Worm (Caenorhabditis elegans) whole organism, mixed stage, embryonic: ENCODE results near the gene ptp-3.

ENCODE experiments used
- M03D4.4 ChIP-seq: sonication (generic microtip); optimal IDR thresholded peaks from 2 replicates; lab custom pipeline; 2017; ENCODE audit warnings: mild to moderate bottlenecking, missing genetic modification characterization, missing compliant biosample characterization
- bed-3 ChIP-seq: fragments of 200-800 bp; sonication (Bioruptor generic); optimal IDR thresholded peaks from 3 replicates; lab custom pipeline; 2018; ENCODE audit warnings: mild to moderate bottlenecking, missing genetic modification characterization, moderate library complexity, missing compliant biosample characterization
- blmp-1 ChIP-seq: fragments of 150-350 bp; optimal IDR thresholded peaks from 2 replicates; lab custom pipeline; 2014; ENCODE audit warnings: missing biosample characterization, missing genetic modification characterization
- ceh-39 ChIP-seq: fragments of 150-350 bp; optimal IDR thresholded peaks from 2 replicates; lab custom pipeline; 2014; ENCODE audit warnings: missing biosample characterization, missing genetic modification characterization
- ceh-43 ChIP-seq: fragments of 200-800 bp; sonication (Bioruptor generic); optimal IDR thresholded peaks from 2 replicates; lab custom pipeline; 2018; ENCODE audit warnings: mild to moderate bottlenecking, missing genetic modification characterization, moderate library complexity, missing compliant biosample characterization
- ceh-83 ChIP-seq: fragments of 200-800 bp; sonication (Bioruptor generic); optimal IDR thresholded peaks from 2 replicates; lab custom pipeline; 2018; ENCODE audit warnings: mild to moderate bottlenecking, missing genetic modification characterization, missing compliant biosample characterization
- ces-1 ChIP-seq: fragments of 150-350 bp; optimal IDR thresholded peaks from 2 replicates; lab custom pipeline; 2014; ENCODE audit warnings: missing biosample characterization, missing genetic modification reagents, missing genetic modification characterization
- cnd-1 ChIP-seq: fragments of 200-800 bp; sonication (Bioruptor generic); optimal IDR thresholded peaks from 2 replicates; lab custom pipeline; 2018; ENCODE audit warnings: mild to moderate bottlenecking, missing genetic modification characterization, missing compliant biosample characterization
- drap-1 ChIP-seq: fragments of 200-800 bp; sonication (Bioruptor generic); optimal IDR thresholded peaks from 3 replicates; lab custom pipeline; 2018; ENCODE audit warnings: mild to moderate bottlenecking, missing genetic modification characterization, missing compliant biosample characterization
- elt-1 ChIP-seq: sonication (generic microtip); optimal IDR thresholded peaks from 2 replicates; lab custom pipeline; 2017; ENCODE audit warnings: missing genetic modification characterization, mild to moderate bottlenecking, missing compliant biosample characterization, antibody characterized with exemption, moderate library complexity, borderline replicate concordance; ENCODE audit not compliant: insufficient read depth
- elt-3 ChIP-seq: fragments of 150-350 bp; optimal IDR thresholded peaks from 2 replicates; lab custom pipeline; 2014; ENCODE audit warnings: missing biosample characterization, missing genetic modification characterization
- flh-1 ChIP-seq: fragments of 200-800 bp; sonication (Bioruptor generic); optimal IDR thresholded peaks from 2 replicates; lab custom pipeline; 2018; ENCODE audit warnings: mild to moderate bottlenecking, missing genetic modification characterization, moderate library complexity, missing compliant biosample characterization
- ham-2 ChIP-seq: fragments of 200-800 bp; sonication (Bioruptor generic); optimal IDR thresholded peaks from 2 replicates; lab custom pipeline; 2018; ENCODE audit warnings: mild to moderate bottlenecking, missing genetic modification characterization, missing compliant biosample characterization
- hlh-1 ChIP-seq: fragments of 150-350 bp; optimal IDR thresholded peaks from 2 replicates; lab custom pipeline; 2014; ENCODE audit warnings: missing biosample characterization, missing genetic modification reagents, missing genetic modification characterization
- lin-13 ChIP-seq: fragments of 150-350 bp; optimal IDR thresholded peaks from 2 replicates; lab custom pipeline; 2014; ENCODE audit warnings: missing biosample characterization, missing genetic modification characterization
- lin-32 ChIP-seq: fragments of 200-800 bp; sonication (Bioruptor generic); optimal IDR thresholded peaks from 2 replicates; lab custom pipeline; 2018; ENCODE audit warnings: mild to moderate bottlenecking, missing genetic modification characterization, missing compliant biosample characterization
- lsy-2 ChIP-seq: fragments of 150-350 bp; optimal IDR thresholded peaks from 2 replicates; lab custom pipeline; 2014; ENCODE audit warnings: missing biosample characterization, missing genetic modification characterization
- mep-1 ChIP-seq: fragments of 150-350 bp; optimal IDR thresholded peaks from 2 replicates; lab custom pipeline; 2017; ENCODE audit warnings: missing biosample characterization, missing genetic modification reagents, missing genetic modification characterization, inconsistent platforms
- mls-2 ChIP-seq: sonication (generic microtip); optimal IDR thresholded peaks from 2 replicates; lab custom pipeline; 2016; ENCODE audit warnings: mild to moderate bottlenecking, missing genetic modification characterization, moderate library complexity, missing compliant biosample characterization
- nhr-2 ChIP-seq: fragments of 150-350 bp; optimal IDR thresholded peaks from 2 replicates; lab custom pipeline; 2014; ENCODE audit warnings: missing biosample characterization, missing genetic modification characterization
- nhr-237 ChIP-seq: fragments of 150-350 bp; optimal IDR thresholded peaks from 2 replicates; lab custom pipeline; 2014; ENCODE audit warnings: missing biosample characterization, missing genetic modification characterization
- nhr-28 ChIP-seq: fragments of 150-350 bp; optimal IDR thresholded peaks from 2 replicates; lab custom pipeline; 2014; ENCODE audit warnings: missing biosample characterization, missing genetic modification characterization
- nhr-76 ChIP-seq: sonication (generic microtip); optimal IDR thresholded peaks from 2 replicates; lab custom pipeline; 2017; ENCODE audit warnings: missing biosample characterization, missing genetic modification characterization
- pha-4 ChIP-seq: fragments of 150-350 bp; optimal IDR thresholded peaks from 2 replicates; lab custom pipeline; 2018; ENCODE audit warnings: missing biosample characterization, missing genetic modification reagents, missing genetic modification characterization
- sem-2 ChIP-seq: fragments of 200-800 bp; sonication (Bioruptor generic); optimal IDR thresholded peaks from 2 replicates; lab custom pipeline; 2018; ENCODE audit warnings: mild to moderate bottlenecking, missing genetic modification characterization, missing compliant biosample characterization
- snpc-4 ChIP-seq: fragments of 150-350 bp; optimal IDR thresholded peaks from 2 replicates; lab custom pipeline; 2014; ENCODE audit warnings: missing biosample characterization, missing genetic modification characterization
- tbx-8 ChIP-seq: fragments of 200-800 bp; sonication (Bioruptor generic); optimal IDR thresholded peaks from 2 replicates; lab custom pipeline; 2018; ENCODE audit warnings: mild to moderate bottlenecking, missing genetic modification characterization, moderate library complexity, missing compliant biosample characterization
- unc-120 ChIP-seq: sonication (generic microtip); optimal IDR thresholded peaks from 2 replicates; lab custom pipeline; 2017; ENCODE audit warnings: missing genetic modification characterization, missing compliant biosample characterization; ENCODE audit not compliant: poor library complexity, severe bottlenecking
- unc-39 ChIP-seq: fragments of 150-350 bp; optimal IDR thresholded peaks from 2 replicates; lab custom pipeline; 2014; ENCODE audit warnings: missing biosample characterization, missing genetic modification characterization
- zip-8 ChIP-seq: fragments of 150-350 bp; optimal IDR thresholded peaks from 2 replicates; lab custom pipeline; 2014; ENCODE audit warnings: missing biosample characterization, missing genetic modification characterization
- ztf-11 ChIP-seq: fragments of 150-350 bp; optimal IDR thresholded peaks from 2 replicates; lab custom pipeline; 2014; ENCODE audit warnings: missing biosample characterization, missing genetic modification characterization

The ptp-3 gene

DNA sequence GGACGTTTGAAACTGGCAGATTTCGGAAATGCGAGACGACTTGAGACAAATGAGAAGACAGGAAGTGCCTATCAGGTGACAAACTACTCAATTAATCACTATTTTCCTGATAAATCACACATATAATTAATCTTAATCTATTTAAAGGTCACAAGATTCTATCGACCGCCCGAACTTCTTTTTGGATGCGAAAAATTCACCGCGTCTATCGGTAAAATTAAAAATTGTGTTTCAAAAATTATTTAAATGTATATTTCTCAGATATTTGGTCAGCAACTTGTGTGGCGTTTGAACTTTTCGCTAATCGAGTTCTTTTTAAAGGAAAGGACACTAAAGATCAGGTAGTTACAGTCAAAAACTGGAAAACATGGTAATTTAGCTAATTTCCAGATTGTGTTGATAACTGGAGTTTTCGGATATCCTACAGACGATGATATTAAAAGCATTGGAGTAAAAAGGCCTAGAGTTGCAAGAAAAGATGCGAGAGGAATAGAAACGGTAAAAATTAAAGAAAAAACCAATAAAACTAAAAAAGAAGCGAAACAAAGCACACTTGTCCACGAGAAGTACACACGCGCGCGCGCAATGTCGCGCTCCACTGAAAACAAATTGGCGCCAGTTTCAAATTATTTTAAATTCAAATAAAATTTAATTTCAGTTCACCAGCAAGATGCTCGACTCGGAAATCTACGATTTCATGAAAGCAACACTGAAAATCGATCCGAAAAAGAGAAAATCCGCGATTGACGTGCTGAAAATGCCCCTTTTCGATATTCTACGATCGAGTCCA is 26.9 kb upstream of the ptp-3 start:
- no peak for TF ChIP-seq mep-1 (tag; lab: Kevin White, UChicago)
- TF ChIP-seq snpc-4 (tag; lab: Kevin White, UChicago), result no peak
- no peak for TF ChIP-seq elt-3 (tag; lab: Kevin White, UChicago)
- TF ChIP-seq lin-32 (GFP tag; lab: Kevin White, UChicago), result no peak
- TF ChIP-seq mls-2 (tag; lab: Kevin White, UChicago), result no peak
- no peak for TF ChIP-seq ztf-11 (tag; lab: Kevin White, UChicago)
- TF ChIP-seq unc-39 (tag; lab: Kevin White, UChicago), result no peak
- TF ChIP-seq nhr-2, result no peak
- no peak for TF ChIP-seq nhr-237 (tag; lab: Kevin White, UChicago)
- TF ChIP-seq ceh-83 (GFP tag; lab: Kevin White, UChicago), result no peak
- no peak for TF ChIP-seq cnd-1 (tag; lab: Kevin White, UChicago)
- TF ChIP-seq tbx-8 (GFP tag; lab: Kevin White, UChicago), result no peak
- TF ChIP-seq M03D4.4 (tag; lab: Kevin White, UChicago), result no peak

DNA sequence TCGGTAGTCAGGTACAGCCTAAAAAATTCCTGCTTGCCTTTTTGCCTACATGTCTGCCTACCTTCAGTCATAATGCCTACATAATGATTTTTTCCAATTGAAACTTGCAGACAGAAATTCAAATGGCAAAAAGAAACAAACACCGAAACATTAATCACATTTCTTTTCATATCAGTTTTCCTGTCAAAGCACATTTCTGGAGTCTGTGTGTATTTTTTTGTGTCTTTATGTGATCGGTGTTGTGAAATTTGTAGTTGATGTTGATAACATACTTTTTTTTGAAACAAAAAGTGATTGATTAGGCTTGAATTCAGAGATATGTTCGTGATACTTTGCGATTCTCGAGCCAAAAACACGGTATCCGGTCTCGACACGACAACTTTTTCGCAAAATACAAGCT is 26.0 kb upstream of the ptp-3 start:
- no peak for TF ChIP-seq ztf-11 (tag; lab: Kevin White, UChicago)
- no peak for TF ChIP-seq ceh-43 (GFP tag; lab: Kevin White, UChicago)
- no peak for TF ChIP-seq flh-1
- TF ChIP-seq lin-32 (GFP tag; lab: Kevin White, UChicago), result no peak
- TF ChIP-seq nhr-28, result no peak
- no peak for TF ChIP-seq blmp-1 (tag; lab: Kevin White, UChicago)
- no peak for TF ChIP-seq pha-4 (tag; lab: Kevin White, UChicago)
- no peak for TF ChIP-seq drap-1 (GFP tag; lab: Kevin White, UChicago)
- TF ChIP-seq M03D4.4 (tag; lab: Kevin White, UChicago), result no peak
- TF ChIP-seq elt-3 (tag; lab: Kevin White, UChicago), result no peak
- TF ChIP-seq tbx-8 (GFP tag; lab: Kevin White, UChicago), result no peak
- TF ChIP-seq nhr-76 (tag; lab: Kevin White, UChicago), result no peak
- no peak for TF ChIP-seq unc-120
- TF ChIP-seq mep-1 (tag; lab: Kevin White, UChicago), result no peak
- TF ChIP-seq snpc-4 (tag; lab: Kevin White, UChicago), result no peak
- TF ChIP-seq lin-13, result no peak
- no peak for TF ChIP-seq elt-1 (tag; lab: Kevin White, UChicago)
- TF ChIP-seq hlh-1, result no peak
- TF ChIP-seq ceh-39, result no peak

DNA sequence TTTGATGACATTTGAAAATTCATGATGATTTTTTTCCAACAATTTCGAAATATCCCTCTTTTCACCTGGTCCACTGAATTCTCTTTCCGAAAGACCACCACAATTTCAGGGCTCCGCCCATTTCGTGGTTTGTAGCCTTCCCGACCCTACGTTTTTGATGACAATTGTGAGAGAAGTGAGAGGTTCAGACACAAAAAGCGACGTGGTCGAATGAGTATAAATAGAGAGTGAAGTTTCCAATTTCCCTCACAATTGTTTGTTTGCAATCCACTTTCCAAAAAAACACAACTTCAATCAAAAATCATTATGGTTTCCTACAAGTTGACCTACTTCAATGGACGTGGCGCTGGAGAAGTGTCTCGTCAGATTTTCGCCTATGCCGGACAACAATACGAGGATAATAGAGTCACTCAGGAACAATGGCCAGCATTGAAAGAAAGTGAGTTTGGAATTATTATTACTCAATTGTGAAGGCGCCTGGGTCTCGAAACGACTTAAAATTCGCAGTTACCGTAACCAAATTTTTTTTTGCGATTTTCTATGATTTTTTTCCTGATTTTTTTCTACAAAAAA is 25.1 kb upstream of the ptp-3 start, which contains the start of gene gst-5:
Gene gst-5 (plus strand): TSS at position 246 of the 573 bp plus-strand sequence.
- no peak for TF ChIP-seq sem-2 (GFP tag; lab: Kevin White, UChicago)
- peak; percentile 6 for TF ChIP-seq blmp-1 (tag; lab: Kevin White, UChicago)
- no peak for TF ChIP-seq mls-2 (tag; lab: Kevin White, UChicago)

DNA sequence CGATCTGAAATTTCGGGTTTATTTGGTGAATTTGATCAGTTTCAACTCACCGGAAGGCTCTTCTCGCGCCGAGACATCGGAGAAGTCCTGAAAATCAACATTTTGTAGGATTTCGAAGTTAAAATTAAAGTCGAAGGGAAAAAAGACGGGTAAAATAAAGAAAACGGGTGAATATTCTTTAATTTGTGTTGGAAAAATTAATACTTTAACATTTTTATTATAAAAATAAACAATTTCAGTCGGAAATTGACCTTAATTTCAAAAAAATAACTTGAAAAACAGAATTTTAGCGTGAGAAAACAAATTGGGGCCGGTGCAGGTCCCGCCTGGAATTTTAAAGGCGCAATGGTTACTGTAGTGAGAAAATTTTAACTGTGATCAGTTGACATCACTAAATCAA is 22.3 kb upstream of the ptp-3 start, which contains the start of gene nos-1:
Gene nos-1 (minus strand): TSS at position 101 of the 400 bp plus-strand sequence.
- TF ChIP-seq bed-3, result no peak
- no peak for TF ChIP-seq tbx-8 (GFP tag; lab: Kevin White, UChicago)
- TF ChIP-seq flh-1, result no peak
- no peak for TF ChIP-seq ces-1
- no peak for TF ChIP-seq mep-1 (tag; lab: Kevin White, UChicago)
- TF ChIP-seq lin-32 (GFP tag; lab: Kevin White, UChicago), result no peak
- TF ChIP-seq elt-3 (tag; lab: Kevin White, UChicago), result no peak
- no peak for TF ChIP-seq ceh-39
- no peak for TF ChIP-seq cnd-1 (tag; lab: Kevin White, UChicago)
- no peak for TF ChIP-seq zip-8 (tag; lab: Kevin White, UChicago)
- no peak for TF ChIP-seq ceh-43 (GFP tag; lab: Kevin White, UChicago)

DNA sequence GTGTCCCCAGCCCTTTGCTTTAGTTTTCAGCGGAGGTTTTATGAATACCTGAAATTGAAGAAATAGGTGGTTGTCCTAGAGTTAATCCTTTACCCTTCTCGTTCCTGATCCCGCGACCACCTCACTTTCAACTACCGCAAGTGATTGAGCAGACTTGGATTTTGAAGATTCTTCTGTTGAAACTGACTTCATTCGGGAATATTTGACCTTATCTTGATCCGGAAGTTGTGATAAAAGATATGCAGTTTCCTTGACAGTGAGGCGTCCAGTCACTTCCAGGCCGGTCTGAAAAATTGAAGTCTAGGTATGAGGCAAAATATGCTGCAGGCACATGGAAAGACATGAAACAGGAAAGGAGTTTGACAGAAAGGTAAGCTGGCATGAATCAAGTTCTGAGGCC is 20.2 kb upstream of the ptp-3 start:
- TF ChIP-seq bed-3, result no peak
- TF ChIP-seq drap-1 (GFP tag; lab: Kevin White, UChicago), result no peak
- TF ChIP-seq tbx-8 (GFP tag; lab: Kevin White, UChicago), result no peak
- no peak for TF ChIP-seq unc-120
- no peak for TF ChIP-seq unc-39 (tag; lab: Kevin White, UChicago)
- TF ChIP-seq ces-1, result no peak
- no peak for TF ChIP-seq elt-3 (tag; lab: Kevin White, UChicago)
- TF ChIP-seq nhr-28, result no peak
- no peak for TF ChIP-seq cnd-1 (tag; lab: Kevin White, UChicago)
- no peak for TF ChIP-seq nhr-2
- no peak for TF ChIP-seq sem-2 (GFP tag; lab: Kevin White, UChicago)
- TF ChIP-seq ceh-39, result no peak
- TF ChIP-seq lsy-2 (tag; lab: Kevin White, UChicago), result no peak
- TF ChIP-seq M03D4.4 (tag; lab: Kevin White, UChicago), result no peak
- no peak for TF ChIP-seq snpc-4 (tag; lab: Kevin White, UChicago)
- TF ChIP-seq ceh-43 (GFP tag; lab: Kevin White, UChicago), result no peak
- no peak for TF ChIP-seq pha-4 (tag; lab: Kevin White, UChicago)
- no peak for TF ChIP-seq ham-2
- TF ChIP-seq, all 35 proteins: peak for 0
